Fruit fly (Drosophila melanogaster) whole organism, embryonic: Measurements from ENCODE around the gene Sk2.
A peak's percentile ranks its signal among the peaks of the same experiment; 100 is the strongest.

Experiments used
- CG10431 ChIP-seq: fragments of 200-800 bp; sonication (Bioruptor generic); optimal IDR thresholded peaks from 3 replicates; lab custom pipeline; 2018; ENCODE audit warnings: missing biosample characterization, mild to moderate bottlenecking, missing genetic modification characterization
- CG10543 ChIP-seq: fragments of 200-800 bp; sonication (Bioruptor generic); optimal IDR thresholded peaks from 3 replicates; lab custom pipeline; 2017; ENCODE audit warnings: missing biosample characterization, mild to moderate bottlenecking, missing genetic modification characterization, moderate library complexity
- CG11398 ChIP-seq: fragments of 200-800 bp; sonication (Bioruptor generic); optimal IDR thresholded peaks from 2 replicates; lab custom pipeline; 2016; ENCODE audit warnings: missing biosample characterization, missing genetic modification characterization
- CG11560 ChIP-seq: fragments of 200-800 bp; sonication (Bioruptor generic); IDR thresholded peaks from 3 replicates; pipeline ENCODE4 v1.3.6; 2022; ENCODE audit warnings: missing biosample characterization, missing genetic modification characterization
- CG12071 ChIP-seq: fragments of 200-800 bp; sonication (Bioruptor generic); optimal IDR thresholded peaks from 3 replicates; lab custom pipeline; 2018; ENCODE audit warnings: missing biosample characterization, mild to moderate bottlenecking, missing genetic modification characterization
- CG1233 ChIP-seq: fragments of 200-800 bp; sonication (Bioruptor generic); optimal IDR thresholded peaks from 4 replicates; lab custom pipeline; 2018; ENCODE audit warnings: missing biosample characterization, mild to moderate bottlenecking, missing genetic modification characterization
- CG12769 ChIP-seq: fragments of 200-800 bp; sonication (Bioruptor generic); optimal IDR thresholded peaks from 2 replicates; lab custom pipeline; 2019; ENCODE audit warnings: missing biosample characterization, mild to moderate bottlenecking, missing genetic modification characterization, moderate library complexity
- CG13894 ChIP-seq: fragments of 200-800 bp; sonication (Bioruptor generic); optimal IDR thresholded peaks from 3 replicates; lab custom pipeline; 2018; ENCODE audit warnings: missing biosample characterization, mild to moderate bottlenecking, missing genetic modification characterization, moderate library complexity
- CG1602 ChIP-seq: fragments of 200-800 bp; sonication (Bioruptor generic); optimal IDR thresholded peaks from 3 replicates; lab custom pipeline; 2016; ENCODE audit warnings: missing biosample characterization, missing genetic modification characterization
- CG2199 ChIP-seq: fragments of 200-800 bp; sonication (Bioruptor generic); IDR thresholded peaks from 3 replicates; pipeline ENCODE4 v1.3.6; 2022; ENCODE audit warnings: missing biosample characterization, missing genetic modification characterization
- CG2678 ChIP-seq: fragments of 200-800 bp; sonication (Bioruptor generic); optimal IDR thresholded peaks from 3 replicates; lab custom pipeline; 2019; ENCODE audit warnings: missing biosample characterization, mild to moderate bottlenecking, missing genetic modification characterization, moderate library complexity
- CG31388 ChIP-seq: fragments of 200-800 bp; sonication (Bioruptor generic); optimal IDR thresholded peaks from 2 replicates; lab custom pipeline; 2016; ENCODE audit warnings: missing biosample characterization, missing genetic modification characterization
- CG3163 ChIP-seq: fragments of 200-800 bp; sonication (Bioruptor generic); optimal IDR thresholded peaks from 3 replicates; lab custom pipeline; 2016; ENCODE audit warnings: missing biosample characterization, missing genetic modification characterization
- CG34376 ChIP-seq: fragments of 200-800 bp; sonication (Bioruptor generic); optimal IDR thresholded peaks from 2 replicates; lab custom pipeline; 2018; ENCODE audit warnings: missing biosample characterization, mild to moderate bottlenecking, missing genetic modification characterization
- CG34422 ChIP-seq: fragments of 200-800 bp; sonication (Bioruptor generic); IDR thresholded peaks from 3 replicates; pipeline ENCODE4 v1.3.6; 2022; ENCODE audit warnings: missing biosample characterization, missing genetic modification characterization
- CG4730 ChIP-seq: fragments of 200-800 bp; sonication (Bioruptor generic); IDR thresholded peaks from 2 replicates; pipeline ENCODE4 v1.3.6; 2022; ENCODE audit warnings: missing biosample characterization, missing genetic modification characterization
- CG4854 ChIP-seq: fragments of 200-800 bp; sonication (Bioruptor generic); optimal IDR thresholded peaks from 2 replicates; lab custom pipeline; 2016; ENCODE audit warnings: missing biosample characterization, missing genetic modification characterization, inconsistent platforms
- CG6654 ChIP-seq: fragments of 200-800 bp; sonication (Bioruptor generic); optimal IDR thresholded peaks from 2 replicates; lab custom pipeline; 2017; ENCODE audit warnings: missing biosample characterization, mild to moderate bottlenecking, missing genetic modification characterization
- CG7745 ChIP-seq: fragments of 200-800 bp; sonication (Bioruptor generic); optimal IDR thresholded peaks from 2 replicates; lab custom pipeline; 2018; ENCODE audit warnings: missing biosample characterization, mild to moderate bottlenecking, missing genetic modification characterization, moderate library complexity
- CG8290 ChIP-seq, 3 experiments: fragments of 200-800 bp; sonication (Bioruptor generic); optimal IDR thresholded peaks; 2 replicates each; lab custom pipeline; 2016 to 2019; ENCODE audit warnings: missing biosample characterization in 3 of 3, missing genetic modification characterization in 3 of 3, mild to moderate bottlenecking in 2 of 3, moderate library complexity in 1 of 3
- CG9609 ChIP-seq: fragments of 200-800 bp; sonication (Bioruptor generic); optimal IDR thresholded peaks from 3 replicates; lab custom pipeline; 2016; ENCODE audit warnings: missing biosample characterization, missing genetic modification characterization
- CrebB ChIP-seq: fragments of 200-800 bp; sonication (Bioruptor generic); optimal IDR thresholded peaks from 3 replicates; lab custom pipeline; 2018; ENCODE audit warnings: missing biosample characterization, mild to moderate bottlenecking, missing genetic modification characterization
- Deaf1 ChIP-seq: fragments of 200-800 bp; optimal IDR thresholded peaks from 3 replicates; lab custom pipeline; 2019; ENCODE audit warnings: missing biosample characterization, mild to moderate bottlenecking, missing genetic modification characterization, moderate library complexity
- ERR ChIP-seq: fragments of 200-800 bp; sonication (Bioruptor generic); optimal IDR thresholded peaks from 2 replicates; lab custom pipeline; 2016; ENCODE audit warnings: missing biosample characterization, missing genetic modification characterization
- Fer1 ChIP-seq: fragments of 200-800 bp; sonication (Bioruptor generic); optimal IDR thresholded peaks from 2 replicates; lab custom pipeline; 2017; ENCODE audit warnings: missing biosample characterization, mild to moderate bottlenecking, missing genetic modification characterization
- HLHmδ ChIP-seq: fragments of 200-800 bp; sonication (Bioruptor generic); optimal IDR thresholded peaks from 2 replicates; lab custom pipeline; 2018; ENCODE audit warnings: missing biosample characterization, mild to moderate bottlenecking, missing genetic modification characterization, moderate library complexity
- Lpt ChIP-seq: fragments of >200 bp; optimal IDR thresholded peaks from 2 replicates; lab custom pipeline; 2018; ENCODE audit warnings: missing biosample characterization, missing genetic modification characterization
- Med ChIP-seq: fragments of 200-800 bp; sonication (Bioruptor generic); peaks from one replicate; lab custom pipeline; 2016; ENCODE audit warnings: missing biosample characterization, missing genetic modification characterization, mild to moderate bottlenecking, inconsistent platforms, moderate library complexity
- Opbp ChIP-seq: fragments of 200-800 bp; sonication (Bioruptor generic); IDR thresholded peaks from 3 replicates; pipeline ENCODE4 v1.3.6; 2022; ENCODE audit warnings: missing biosample characterization, missing genetic modification characterization; ENCODE audit not compliant: partially characterized antibody
- Vsx1 ChIP-seq: fragments of 200-800 bp; sonication (Bioruptor generic); optimal IDR thresholded peaks from 2 replicates; lab custom pipeline; 2017; ENCODE audit warnings: missing biosample characterization, mild to moderate bottlenecking, missing genetic modification characterization, missing genetic modification reagents
- ab ChIP-seq: fragments of 200-800 bp; sonication (Bioruptor generic); optimal IDR thresholded peaks from 2 replicates; lab custom pipeline; 2016; ENCODE audit warnings: missing biosample characterization, missing genetic modification characterization
- abd-A ChIP-seq: fragments of 200-800 bp; sonication (Bioruptor generic); optimal IDR thresholded peaks from 3 replicates; lab custom pipeline; 2019; ENCODE audit warnings: missing biosample characterization, mild to moderate bottlenecking, missing genetic modification characterization, moderate library complexity
- bbx ChIP-seq: fragments of 200-800 bp; sonication (Bioruptor generic); IDR thresholded peaks from 2 replicates; pipeline ENCODE4 v1.3.6; 2022; ENCODE audit warnings: missing biosample characterization, missing genetic modification characterization; ENCODE audit not compliant: partially characterized antibody
- cad ChIP-seq: fragments of >200 bp; optimal IDR thresholded peaks from 2 replicates; lab custom pipeline; 2017; ENCODE audit warnings: missing biosample characterization, missing genetic modification characterization
- cg ChIP-seq: fragments of 200-800 bp; sonication (Bioruptor generic); optimal IDR thresholded peaks from 3 replicates; lab custom pipeline; 2019; ENCODE audit warnings: missing biosample characterization, mild to moderate bottlenecking, missing genetic modification characterization, moderate library complexity
- chinmo ChIP-seq: fragments of 200-800 bp; sonication (Bioruptor generic); IDR thresholded peaks from 4 replicates; pipeline ENCODE4 v1.3.6; 2022; ENCODE audit warnings: missing biosample characterization, missing genetic modification characterization; ENCODE audit not compliant: partially characterized antibody
- crol ChIP-seq: fragments of 200-800 bp; sonication (Bioruptor generic); IDR thresholded peaks from 2 replicates; pipeline ENCODE4 v1.3.6; 2022; ENCODE audit warnings: missing biosample characterization, missing genetic modification characterization
- exex ChIP-seq: fragments of 200-800 bp; sonication (Bioruptor generic); optimal IDR thresholded peaks from 4 replicates; lab custom pipeline; 2018; ENCODE audit warnings: missing biosample characterization, mild to moderate bottlenecking, missing genetic modification characterization, moderate library complexity
- gcm2 ChIP-seq: fragments of 200-800 bp; sonication (Bioruptor generic); optimal IDR thresholded peaks from 2 replicates; lab custom pipeline; 2016; ENCODE audit warnings: missing biosample characterization, missing genetic modification characterization
- her ChIP-seq: fragments of 200-800 bp; sonication (Bioruptor generic); optimal IDR thresholded peaks from 2 replicates; lab custom pipeline; 2016; ENCODE audit warnings: missing biosample characterization, missing genetic modification characterization
- insv ChIP-seq, 2 experiments: fragments of 200-800 bp; sonication (Bioruptor generic); optimal IDR thresholded peaks; 3 replicates each; lab custom pipeline; 2016 to 2018; ENCODE audit warnings: missing biosample characterization in 2 of 2, missing genetic modification characterization in 2 of 2
- kah ChIP-seq: fragments of 200-800 bp; sonication (Bioruptor generic); optimal IDR thresholded peaks from 2 replicates; lab custom pipeline; 2018; ENCODE audit warnings: missing biosample characterization, mild to moderate bottlenecking, missing genetic modification characterization
- kni ChIP-seq: fragments of 200-800 bp; sonication (Bioruptor generic); optimal IDR thresholded peaks from 3 replicates; lab custom pipeline; 2017; ENCODE audit warnings: mild to moderate bottlenecking, missing biosample characterization, missing genetic modification reagents, missing genetic modification characterization
- lilli ChIP-seq: fragments of 200-800 bp; sonication (Bioruptor generic); optimal IDR thresholded peaks from 3 replicates; lab custom pipeline; 2016; ENCODE audit warnings: missing biosample characterization, missing genetic modification characterization
- sd ChIP-seq: fragments of 200-800 bp; sonication (Bioruptor generic); optimal IDR thresholded peaks from 3 replicates; lab custom pipeline; 2018; ENCODE audit warnings: missing biosample characterization, mild to moderate bottlenecking, missing genetic modification characterization, moderate library complexity
- sens ChIP-seq: fragments of 200-800 bp; sonication (Bioruptor generic); peaks from one replicate; lab custom pipeline; 2016; ENCODE audit warnings: missing biosample characterization, missing genetic modification characterization
- sug ChIP-seq: fragments of 200-800 bp; optimal IDR thresholded peaks from 2 replicates; lab custom pipeline; 2019; ENCODE audit warnings: missing biosample characterization, mild to moderate bottlenecking, missing genetic modification characterization, moderate library complexity
- tin ChIP-seq: fragments of 200-800 bp; sonication (Bioruptor generic); optimal IDR thresholded peaks from 3 replicates; lab custom pipeline; 2016; ENCODE audit warnings: missing biosample characterization, missing genetic modification characterization
- vnd ChIP-seq: fragments of 200-800 bp; sonication (Bioruptor generic); IDR thresholded peaks from 3 replicates; pipeline ENCODE4 v1.3.6; 2022; ENCODE audit warnings: missing biosample characterization, missing genetic modification characterization; ENCODE audit not compliant: partially characterized antibody

The Sk2 gene

dm6 chr3L:3081966-3082516, 35.2 kb downstream of the Sk2 start:
- TF ChIP-seq gcm2 (GFP tag; lab: Kevin White, UChicago) (no peak), CG12769 (tag; lab: Kevin White, UChicago) (peak; percentile 20), ERR (GFP tag; lab: Kevin White, UChicago) (no peak), CG6654 (peak; percentile 96), Opbp (GFP tag; lab: Robert Waterston, UW) (no peak), CG9609 (GFP tag; lab: Kevin White, UChicago) (no peak), Fer1 (GFP tag; lab: Kevin White, UChicago) (no peak), CG7745 (tag; lab: Kevin White, UChicago) (peak; percentile 9), lilli (GFP tag; lab: Kevin White, UChicago) (no peak), her (GFP tag; lab: Kevin White, UChicago) (no peak), cad (GFP tag; lab: Kevin White, UChicago) (peak; percentile 50), cg (GFP tag; lab: Kevin White, UChicago) (peak; percentile 55), sd (tag; lab: Kevin White, UChicago) (peak; percentile 4), CG13894 (tag; lab: Kevin White, UChicago) (peak; percentile 97), Vsx1 (GFP tag; lab: Kevin White, UChicago) (peak; percentile 42), kah (no peak), abd-A (peak; percentile 78), CG3163 (GFP tag; lab: Kevin White, UChicago) (no peak), Deaf1 (tag; lab: Kevin White, UChicago) (no peak), CrebB (tag; lab: Kevin White, UChicago) (peak; percentile 8), CG4854 (no peak), CG11398 (GFP tag; lab: Kevin White, UChicago) (no peak), HLHmδ (GFP tag; lab: Kevin White, UChicago) (no peak), insv (GFP tag; optimal IDR thresholded peaks at IDR 0.05; lab: Kevin White, UChicago) (no peak), CG10543 (peak; percentile 38), Med (GFP tag; lab: Kevin White, UChicago) (peak; percentile 75), tin (GFP tag; lab: Kevin White, UChicago) (no peak), CG11560 (tag; lab: Robert Waterston, UW) (no peak), chinmo (GFP tag; lab: Robert Waterston, UW) (peak; percentile 86), CG31388 (GFP tag; lab: Kevin White, UChicago) (no peak), ab (no peak), sens (GFP tag; lab: Kevin White, UChicago) (peak; percentile 69), sug (tag; lab: Kevin White, UChicago) (peak; percentile 38), crol (GFP tag; lab: Robert Waterston, UW) (0 out of 2 replicates have a peak, but pooled peaks have one; percentile 28), CG34422 (GFP tag; lab: Robert Waterston, UW) (peak; percentile 22; the same call in 1 of the 3 replicates), CG1602 (GFP tag; lab: Kevin White, UChicago) (no peak), kni (peak; percentile 27), bbx (0 out of 2 replicates have a peak, but pooled peaks have one; percentile 9), CG4730 (GFP tag; lab: Robert Waterston, UW) (no peak), vnd (no peak), CG2678 (no peak), Lpt (GFP tag; lab: Kevin White, UChicago) (no peak), CG8290 (GFP tag; optimal IDR thresholded peaks at IDR 0.05; lab: Kevin White, UChicago) (no peak), CG8290 (tag; optimal IDR thresholded peaks at IDR 0.05; lab: Kevin White, UChicago) (peak in 1 of 2 experiments; percentile 31), exex (peak; percentile 52), CG2199 (GFP tag; lab: Robert Waterston, UW) (0 out of 3 replicates have a peak, but pooled peaks have one; percentile 58), CG1233 (no peak), CG10431 (GFP tag; lab: Kevin White, UChicago) (no peak), CG34376 (GFP tag; lab: Kevin White, UChicago) (peak; percentile 25), CG12071 (GFP tag; lab: Kevin White, UChicago) (peak; percentile 33)
